Worm (Caenorhabditis elegans) whole organism, young adult: ENCODE data around the gene T24E12.12.

Experiments used
- F52B5.7 ChIP-seq: sonication (generic microtip); optimal IDR thresholded peaks from 2 replicates; lab custom pipeline; 2016; ENCODE audit warnings: mild to moderate bottlenecking, missing genetic modification characterization, missing compliant biosample characterization
- ama-1 ChIP-seq, 3 experiments: fragments of 150-350 bp in 1 of 3; sonication (generic microtip) in 2 of 3; optimal IDR thresholded peaks; 2 replicates each; lab custom pipeline; 2014 to 2018; ENCODE audit warnings: missing biosample characterization in 2 of 3, missing genetic modification characterization in 2 of 3, missing genetic modification reagents in 2 of 3
- mes-4 ChIP-seq: sonication (generic microtip); optimal IDR thresholded peaks from 2 replicates; lab custom pipeline; 2016; ENCODE audit warnings: missing genotype, missing genetic modification characterization, missing compliant biosample characterization
- pha-4 ChIP-seq: fragments of 150-350 bp; sonication (generic microtip); optimal IDR thresholded peaks from 2 replicates; lab custom pipeline; 2014; ENCODE audit warnings: missing biosample characterization, missing genetic modification reagents, missing genetic modification characterization
- snpc-4 ChIP-seq, 5 experiments: fragments of 150-350 bp in 1 of 5; sonication (generic microtip) in 4 of 5; optimal IDR thresholded peaks; 2 replicates each; lab custom pipeline; 2014 to 2018; ENCODE audit warnings: missing genetic modification characterization in 5 of 5, missing biosample characterization in 3 of 5, antibody characterized with exemption in 2 of 5, mild to moderate bottlenecking in 2 of 5, missing compliant biosample characterization in 2 of 5, missing genotype in 2 of 5, moderate library complexity in 2 of 5, missing genetic modification reagents in 1 of 5
- unc-62 ChIP-seq: fragments of 150-350 bp; optimal IDR thresholded peaks from 2 replicates; lab custom pipeline; 2014; ENCODE audit warnings: missing biosample characterization, missing genetic modification reagents, missing genetic modification characterization

- no peak for TF ChIP-seq mes-4 (tag; lab: Kevin White, UChicago)
- no peak for TF ChIP-seq pha-4 (tag; lab: Kevin White, UChicago)
- TF ChIP-seq unc-62 (GFP tag; lab: Kevin White, UChicago) = no peak
- no peak for TF ChIP-seq ama-1 (optimal IDR thresholded peaks at IDR 0.05; lab: Kevin White, UChicago)
- TF ChIP-seq ama-1 (GFP tag; optimal IDR thresholded peaks at IDR 0.05; lab: Kevin White, UChicago) = no peak
- TF ChIP-seq snpc-4 (GFP tag; optimal IDR thresholded peaks at IDR 0.05; lab: Kevin White, UChicago) = no peak
- TF ChIP-seq snpc-4 (tag; optimal IDR thresholded peaks at IDR 0.05; lab: Kevin White, UChicago) = no peak
- no peak for TF ChIP-seq F52B5.7
Measured at ce11 chrII:3808104-3808503, 49.0 kb downstream of the T24E12.12 start, which contains the start of gene F54D10.5.
